Worm (Caenorhabditis elegans): ENCODE measurements around the gene F43H9.3.

Gene F43H9.3

DNA sequence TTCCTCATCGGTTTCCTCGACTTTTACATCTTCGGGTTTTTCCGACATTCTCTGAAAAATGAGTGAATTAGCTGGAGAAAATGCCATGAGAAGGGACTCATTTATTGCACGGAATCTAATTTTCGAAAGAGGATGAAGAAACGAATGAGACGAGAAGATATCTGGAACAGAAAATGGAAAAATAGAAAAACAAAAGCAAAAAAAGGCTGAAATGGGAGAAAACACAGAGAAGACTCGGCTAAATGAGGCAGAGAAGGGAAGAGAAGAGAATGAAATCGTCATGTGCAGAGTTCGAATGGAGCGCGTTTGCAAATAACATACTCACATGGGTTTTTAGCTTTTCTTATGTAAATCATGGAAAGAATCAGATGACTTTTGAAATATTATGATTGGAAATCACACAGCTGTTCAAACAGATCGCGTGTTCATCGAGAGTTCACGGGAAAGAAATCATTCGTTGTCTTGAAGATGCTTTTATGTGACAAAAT lies 10.8 kb downstream of the F43H9.3 start, which contains the start of gene Y97E10AR.6 (continued):
- TF ChIP-seq fos-1 (tag; optimal IDR thresholded peaks at IDR 0.05) (no peak), lin-1 (GFP tag; IDR thresholded peaks at IDR 0.05) (no peak), ceh-32 (tag; optimal IDR thresholded peaks at IDR 0.05; ENCODE audit: poor library complexity) (no peak), ama-1 (optimal IDR thresholded peaks at IDR 0.05) (peak; percentile 50), Y75B8A.6 (GFP tag; IDR thresholded peaks at IDR 0.05) (no peak), daf-19 (GFP tag; conservative IDR thresholded peaks at IDR 0.05) (no peak), daf-16 (GFP tag; optimal IDR thresholded peaks at IDR 0.05) (no peak), daf-16 (tag; optimal IDR thresholded peaks at IDR 0.05) (peak; percentile 25), madf-5 (GFP tag; IDR thresholded peaks at IDR 0.05) (no peak), lin-13 (GFP tag; optimal IDR thresholded peaks at IDR 0.05) (no peak), ztf-7 (tag; optimal IDR thresholded peaks at IDR 0.05) (peak; percentile 23), nhr-11 (tag; optimal IDR thresholded peaks at IDR 0.05) (no peak), daf-12 (tag; optimal IDR thresholded peaks at IDR 0.05) (no peak), F37D6.2 (tag; optimal IDR thresholded peaks at IDR 0.05) (no peak), hmg-1.1 (GFP tag; IDR thresholded peaks at IDR 0.05) (0 out of 2 replicates have a peak, but pooled peaks have one; percentile 22), aly-2 (tag; optimal IDR thresholded peaks at IDR 0.05) (no peak), tag-97 (GFP tag; IDR thresholded peaks at IDR 0.05) (no peak), mxl-2 (GFP tag; conservative IDR thresholded peaks at IDR 0.05) (no peak), ceh-62 (tag; optimal IDR thresholded peaks at IDR 0.05) (no peak), ztf-11 (tag; optimal IDR thresholded peaks at IDR 0.05) (no peak), skn-1 (tag; optimal IDR thresholded peaks at IDR 0.05) (no peak), F10B5.3 (tag; optimal IDR thresholded peaks at IDR 0.05) (no peak), F49E8.2 (tag; optimal IDR thresholded peaks at IDR 0.05; ENCODE audit: borderline replicate concordance) (no peak), nhr-6 (tag; optimal IDR thresholded peaks at IDR 0.05) (no peak), lin-15B (tag; optimal IDR thresholded peaks at IDR 0.05) (no peak), zfp-2 (tag; optimal IDR thresholded peaks at IDR 0.05) (no peak), mdt-29 (GFP tag; IDR thresholded peaks at IDR 0.05) (no peak), nhr-77 (tag; optimal IDR thresholded peaks at IDR 0.05) (no peak), ceh-44 (GFP tag; IDR thresholded peaks at IDR 0.05) (no peak), D1046.2 (GFP tag; IDR thresholded peaks at IDR 0.05) (no peak), hif-1 (tag; optimal IDR thresholded peaks at IDR 0.05) (peak in 1 of 2 experiments; percentile 14), saeg-2 (GFP tag; IDR thresholded peaks at IDR 0.05) (no peak), lin-29 (GFP tag; IDR thresholded peaks at IDR 0.05) (no peak), egl-43 (GFP tag; IDR thresholded peaks at IDR 0.05) (no peak), duxl-1 (tag; optimal IDR thresholded peaks at IDR 0.05; ENCODE audit: poor library complexity) (no peak), attf-4 (tag; optimal IDR thresholded peaks at IDR 0.05) (no peak), ZK337.2 (GFP tag; IDR thresholded peaks at IDR 0.05) (no peak), mxl-3 (GFP tag; optimal IDR thresholded peaks at IDR 0.05) (peak; percentile 6), nhr-102 (tag; optimal IDR thresholded peaks at IDR 0.05) (no peak), daf-8 (GFP tag; IDR thresholded peaks at IDR 0.05) (no peak), Y48G9A.11 (GFP tag; IDR thresholded peaks at IDR 0.05) (no peak), dmd-6 (GFP tag; IDR thresholded peaks at IDR 0.05) (peak; percentile 37), rbr-2 (tag; optimal IDR thresholded peaks at IDR 0.05) (peak; percentile 26), unc-39 (tag; optimal IDR thresholded peaks at IDR 0.05) (no peak), lin-38 (GFP tag; IDR thresholded peaks at IDR 0.05) (peak; percentile 70), nhr-111 (GFP tag; optimal IDR thresholded peaks at IDR 0.05) (no peak), ceh-82 (tag; optimal IDR thresholded peaks at IDR 0.05) (no peak), R02D3.7 (tag; optimal IDR thresholded peaks at IDR 0.05) (no peak), php-3 (GFP tag; IDR thresholded peaks at IDR 0.05) (no peak), vab-7 (GFP tag; IDR thresholded peaks at IDR 0.05) (no peak), T20F7.1 (GFP tag; optimal IDR thresholded peaks at IDR 0.05) (peak; percentile 31), mep-1 (tag; optimal IDR thresholded peaks at IDR 0.05) (peak; percentile 35), nhr-10 (tag; optimal IDR thresholded peaks at IDR 0.05) (no peak)

Data from whole organism, L4 larva.